Fruit fly (Drosophila melanogaster) whole organism, adult: ENCODE results near the gene Adsl.

Source experiments
- CG11617 ChIP-seq: fragments of 200-800 bp; sonication (Bioruptor generic); optimal IDR thresholded peaks from 2 replicates; lab custom pipeline; 2017; ENCODE audit warnings: mild to moderate bottlenecking, missing biosample characterization, missing genetic modification reagents, missing genetic modification characterization
- CG12768 ChIP-seq: fragments of 200-800 bp; sonication (Bioruptor generic); optimal IDR thresholded peaks from 2 replicates; lab custom pipeline; 2017; ENCODE audit warnings: missing biosample characterization, missing genetic modification characterization, mild to moderate bottlenecking, moderate library complexity, missing genetic modification reagents
- CG14711 ChIP-seq: fragments of 200-800 bp; sonication (Bioruptor generic); optimal IDR thresholded peaks from 2 replicates; lab custom pipeline; 2018; ENCODE audit warnings: missing biosample characterization, mild to moderate bottlenecking, missing genetic modification characterization, moderate library complexity
- CG5204 ChIP-seq: fragments of 200-800 bp; sonication (Bioruptor generic); optimal IDR thresholded peaks from 2 replicates; lab custom pipeline; 2016; ENCODE audit warnings: missing biosample characterization, missing genetic modification characterization
- CG7045 ChIP-seq: fragments of 200-800 bp; sonication (Bioruptor generic); optimal IDR thresholded peaks from 2 replicates; lab custom pipeline; 2017; ENCODE audit warnings: missing biosample characterization, mild to moderate bottlenecking, missing genetic modification characterization
- CG7101 ChIP-seq: fragments of 200-800 bp; sonication (Bioruptor generic); optimal IDR thresholded peaks from 2 replicates; lab custom pipeline; 2018; ENCODE audit warnings: missing biosample characterization, mild to moderate bottlenecking, missing genetic modification characterization, moderate library complexity
- Clk ChIP-seq: fragments of 200-800 bp; sonication (Bioruptor generic); optimal IDR thresholded peaks from 2 replicates; lab custom pipeline; 2017; ENCODE audit warnings: missing biosample characterization, missing genetic modification characterization
- Hr96 ChIP-seq: fragments of 200-800 bp; sonication (Bioruptor generic); optimal IDR thresholded peaks from 2 replicates; lab custom pipeline; 2016; ENCODE audit warnings: missing biosample characterization, missing genetic modification characterization
- cic ChIP-seq: fragments of 200-800 bp; sonication (Bioruptor generic); optimal IDR thresholded peaks from 2 replicates; lab custom pipeline; 2017; ENCODE audit warnings: missing biosample characterization, mild to moderate bottlenecking, missing genetic modification characterization, moderate library complexity
- cnc ChIP-seq, 2 experiments: fragments of >200 bp; optimal IDR thresholded peaks; 2 replicates each; lab custom pipeline; 2017
- kay ChIP-seq: fragments of 200-800 bp; sonication (Bioruptor generic); peaks from one replicate; lab custom pipeline; 2016; ENCODE audit warnings: missing biosample characterization, missing genetic modification characterization, borderline replicate concordance
- pad ChIP-seq: fragments of 200-800 bp; sonication (Bioruptor generic); optimal IDR thresholded peaks from 3 replicates; lab custom pipeline; 2017; ENCODE audit warnings: missing biosample characterization, missing genetic modification characterization, mild to moderate bottlenecking, moderate library complexity, missing genetic modification reagents
- tj ChIP-seq: fragments of 200-800 bp; sonication (Bioruptor generic); optimal IDR thresholded peaks from 3 replicates; lab custom pipeline; 2017; ENCODE audit warnings: missing biosample characterization, mild to moderate bottlenecking, missing genetic modification characterization, moderate library complexity

DNA sequence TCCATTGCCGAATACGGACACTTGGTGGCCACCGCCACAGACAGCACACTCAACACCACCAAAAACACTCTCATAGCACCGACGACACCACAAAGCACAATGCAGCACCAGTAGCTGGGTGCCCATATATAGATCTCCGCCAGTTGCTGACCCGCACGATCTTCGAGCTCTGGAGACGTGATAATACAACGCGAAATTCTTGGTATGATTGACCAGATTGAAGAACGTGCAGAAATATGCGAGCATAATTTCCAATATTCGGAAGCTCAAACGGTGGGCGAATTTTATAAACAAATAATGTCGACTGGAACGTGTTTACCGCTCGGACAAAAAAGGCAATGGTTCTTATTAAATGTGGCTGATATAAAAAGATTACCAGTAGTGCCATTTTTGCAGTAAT is 15.0 kb upstream of the Adsl start, which contains the start of gene CG4009:
- TF ChIP-seq kay (GFP tag; lab: Kevin White, UChicago) (no peak), CG11617 (no peak), cnc (optimal IDR thresholded peaks at IDR 0.05; lab: Kevin White, UChicago) (no peak), Hr96 (GFP tag; lab: Kevin White, UChicago) (no peak), tj (GFP tag; lab: Kevin White, UChicago) (no peak), CG5204 (GFP tag; lab: Kevin White, UChicago) (no peak), pad (GFP tag; lab: Kevin White, UChicago) (no peak), CG7101 (tag; lab: Kevin White, UChicago) (no peak), CG7045 (GFP tag; lab: Kevin White, UChicago) (no peak), Clk (GFP tag; lab: Kevin White, UChicago) (no peak), CG12768 (GFP tag; lab: Kevin White, UChicago) (no peak), cic (GFP tag; lab: Kevin White, UChicago) (no peak), CG14711 (no peak)
